Fruit fly (Drosophila melanogaster) whole organism, prepupa: ENCODE data around the gene CG33688.

Experiments used
- CG11762 ChIP-seq: fragments of 200-800 bp; sonication (Bioruptor generic); optimal IDR thresholded peaks from 3 replicates; lab custom pipeline; 2016; ENCODE audit warnings: missing biosample characterization, missing genetic modification characterization; ENCODE audit not compliant: insufficient read depth
- CG3032 ChIP-seq: fragments of 200-800 bp; optimal IDR thresholded peaks from 2 replicates; lab custom pipeline; 2019; ENCODE audit warnings: missing biosample characterization, mild to moderate bottlenecking, missing genetic modification characterization, moderate library complexity
- CG8119 ChIP-seq: fragments of 200-800 bp; sonication (Bioruptor generic); IDR thresholded peaks from 3 replicates; pipeline ENCODE4 v1.3.6; 2022; ENCODE audit warnings: missing biosample characterization, missing genetic modification characterization
- CG8632 ChIP-seq: fragments of 200-800 bp; sonication (Bioruptor generic); optimal IDR thresholded peaks from 3 replicates; lab custom pipeline; 2016; ENCODE audit warnings: missing biosample characterization, missing genetic modification characterization
- Ets96B ChIP-seq: fragments of 200-800 bp; optimal IDR thresholded peaks from 2 replicates; lab custom pipeline; 2019; ENCODE audit warnings: missing biosample characterization, mild to moderate bottlenecking, missing genetic modification characterization, moderate library complexity
- Sox14 ChIP-seq: fragments of 200-800 bp; sonication (Bioruptor generic); optimal IDR thresholded peaks from 3 replicates; lab custom pipeline; 2016; ENCODE audit warnings: missing biosample characterization, missing genetic modification characterization
- Sox15 ChIP-seq: fragments of 200-800 bp; sonication (Bioruptor generic); optimal IDR thresholded peaks from 3 replicates; lab custom pipeline; 2016; ENCODE audit warnings: missing biosample characterization, missing genetic modification characterization
- acj6 ChIP-seq: fragments of 200-800 bp; sonication (Bioruptor generic); optimal IDR thresholded peaks from 3 replicates; lab custom pipeline; 2016; ENCODE audit warnings: missing biosample characterization, missing genetic modification characterization
- cyc ChIP-seq: fragments of 200-800 bp; sonication (Bioruptor generic); optimal IDR thresholded peaks from 3 replicates; lab custom pipeline; 2016; ENCODE audit warnings: missing biosample characterization, missing genetic modification characterization
- esn ChIP-seq: fragments of 200-800 bp; sonication (Bioruptor generic); optimal IDR thresholded peaks from 2 replicates; lab custom pipeline; 2016; ENCODE audit warnings: missing biosample characterization, mild to moderate bottlenecking, missing genetic modification characterization, moderate library complexity
- fd59A ChIP-seq: fragments of 200-800 bp; sonication (Bioruptor generic); optimal IDR thresholded peaks from 2 replicates; lab custom pipeline; 2017; ENCODE audit warnings: missing biosample characterization, mild to moderate bottlenecking, missing genetic modification characterization, missing genetic modification reagents
- ss ChIP-seq, 2 experiments: fragments of 200-800 bp; sonication (Bioruptor generic); optimal IDR thresholded peaks; 2 replicates in 1 of 2; 3 replicates in 1 of 2; lab custom pipeline; 2017 to 2018; ENCODE audit warnings: mild to moderate bottlenecking in 2 of 2, missing biosample characterization in 2 of 2, missing genetic modification characterization in 2 of 2, moderate library complexity in 1 of 2

- peak; percentile 59 for TF ChIP-seq Sox14
- TF ChIP-seq CG3032 (tag; lab: Kevin White, UChicago), result peak; percentile 49
- TF ChIP-seq fd59A (GFP tag; lab: Kevin White, UChicago), result peak; percentile 42
- TF ChIP-seq esn (GFP tag; lab: Kevin White, UChicago), result peak; percentile 60
- TF ChIP-seq cyc (GFP tag; lab: Kevin White, UChicago), result no peak
- peak; percentile 39 for TF ChIP-seq acj6 (GFP tag; lab: Kevin White, UChicago)
- peak; percentile 53; the same call in 1 of the 3 replicates for TF ChIP-seq CG8119 (GFP tag; lab: Robert Waterston, UW)
- TF ChIP-seq CG11762 (GFP tag; lab: Kevin White, UChicago), result peak; percentile 22
- peak; percentile 88 to 94 for TF ChIP-seq ss (GFP tag; optimal IDR thresholded peaks at IDR 0.05; lab: Kevin White, UChicago)
- TF ChIP-seq Sox15 (GFP tag; lab: Kevin White, UChicago), result no peak
- peak; percentile 65 for TF ChIP-seq Ets96B (tag; lab: Kevin White, UChicago)
- TF ChIP-seq CG8632 (GFP tag; lab: Kevin White, UChicago), result peak; percentile 71
Observed at dm6 chr3L:16193851-16194709, 4.9 kb upstream of the CG33688 start.
